Worm (Caenorhabditis elegans) whole organism, young adult: ENCODE data around the gene R04F11.2.

Source experiments
- B0336.3 ChIP-seq: fragments of 200-800 bp; sonication (Bioruptor generic); IDR thresholded peaks from 2 replicates; pipeline ENCODE4 v1.3.6; 2022; ENCODE audit warnings: missing genetic modification characterization, missing compliant biosample characterization
- C06A6.2 ChIP-seq: fragments of 200-800 bp; sonication (Bioruptor generic); conservative IDR thresholded peaks from 2 replicates; pipeline ENCODE4 v1.3.6; 2022; ENCODE audit warnings: missing genetic modification characterization, missing compliant biosample characterization
- D2030.7 ChIP-seq: fragments of 200-800 bp; sonication (Bioruptor generic); IDR thresholded peaks from 2 replicates; pipeline ENCODE4 v1.3.6; 2022; ENCODE audit warnings: missing genetic modification reagents, missing genetic modification characterization, missing compliant biosample characterization
- F33H1.4 ChIP-seq: fragments of 200-800 bp; sonication (Bioruptor generic); IDR thresholded peaks from 2 replicates; pipeline ENCODE4 v1.3.6; 2022; ENCODE audit warnings: missing genetic modification reagents, missing genetic modification characterization, missing compliant biosample characterization
- F49E8.2 ChIP-seq: sonication (generic microtip); optimal IDR thresholded peaks from 3 replicates; lab custom pipeline; 2017; ENCODE audit warnings: missing genetic modification characterization, mild to moderate bottlenecking, missing compliant biosample characterization, antibody characterized with exemption, moderate library complexity; ENCODE audit not compliant: insufficient read depth
- F57C9.4 ChIP-seq: sonication (generic microtip); optimal IDR thresholded peaks from 2 replicates; lab custom pipeline; 2017; ENCODE audit warnings: mild to moderate bottlenecking, missing genetic modification characterization, missing compliant biosample characterization
- K11D2.4 ChIP-seq: fragments of 200-800 bp; sonication (Bioruptor generic); IDR thresholded peaks from 2 replicates; pipeline ENCODE4 v1.3.6; 2022; ENCODE audit warnings: missing genetic modification reagents, missing genetic modification characterization, missing compliant biosample characterization
- T26A5.8 ChIP-seq: sonication (generic microtip); optimal IDR thresholded peaks from 2 replicates; lab custom pipeline; 2016; ENCODE audit warnings: missing genetic modification characterization, missing compliant biosample characterization
- Y67H2A.10 ChIP-seq: fragments of 200-800 bp; sonication (Bioruptor generic); conservative IDR thresholded peaks from 2 replicates; pipeline ENCODE4 v1.3.6; 2022; ENCODE audit warnings: missing genetic modification reagents, missing genetic modification characterization, missing compliant biosample characterization
- Y79H2A.3 ChIP-seq: fragments of 200-800 bp; sonication (Bioruptor generic); conservative IDR thresholded peaks from 2 replicates; pipeline ENCODE4 v1.3.6; 2022; ENCODE audit warnings: missing genetic modification reagents, missing genetic modification characterization, missing compliant biosample characterization
- ZK185.1 ChIP-seq: sonication (generic microtip); optimal IDR thresholded peaks from 2 replicates; lab custom pipeline; 2016; ENCODE audit warnings: mild to moderate bottlenecking, missing genetic modification characterization, missing compliant biosample characterization; ENCODE audit not compliant: poor library complexity, severe bottlenecking
- aptf-3 ChIP-seq: fragments of 200-800 bp; sonication (Bioruptor generic); IDR thresholded peaks from 2 replicates; pipeline ENCODE4 v1.3.6; 2022; ENCODE audit warnings: missing genetic modification characterization, missing compliant biosample characterization
- athp-1 ChIP-seq: sonication (generic microtip); optimal IDR thresholded peaks from 2 replicates; lab custom pipeline; 2017; ENCODE audit warnings: mild to moderate bottlenecking, missing genetic modification characterization, missing compliant biosample characterization
- bed-2 ChIP-seq: fragments of 200-800 bp; sonication (Bioruptor generic); IDR thresholded peaks from 2 replicates; pipeline ENCODE4 v1.3.6; 2022; ENCODE audit warnings: missing genetic modification reagents, missing genetic modification characterization, missing compliant biosample characterization
- ceh-100 ChIP-seq: fragments of 200-800 bp; sonication (Bioruptor generic); IDR thresholded peaks from 2 replicates; pipeline ENCODE4 v1.3.6; 2022; ENCODE audit warnings: missing genetic modification reagents, missing genetic modification characterization, missing compliant biosample characterization
- ceh-91 ChIP-seq: fragments of 200-800 bp; sonication (Bioruptor generic); IDR thresholded peaks from 2 replicates; pipeline ENCODE4 v1.3.6; 2022; ENCODE audit warnings: missing genetic modification reagents, missing genetic modification characterization, missing compliant biosample characterization
- chd-7 ChIP-seq: sonication (generic microtip); optimal IDR thresholded peaks from 2 replicates; lab custom pipeline; 2016; ENCODE audit warnings: mild to moderate bottlenecking, missing genetic modification characterization, moderate library complexity, missing compliant biosample characterization
- dox-1 ChIP-seq: fragments of 200-800 bp; sonication (Bioruptor generic); IDR thresholded peaks from 2 replicates; pipeline ENCODE4 v1.3.6; 2022; ENCODE audit warnings: missing genetic modification reagents, missing genetic modification characterization, missing compliant biosample characterization
- egrh-3 ChIP-seq: fragments of 200-800 bp; sonication (Bioruptor generic); IDR thresholded peaks from 2 replicates; pipeline ENCODE4 v1.3.6; 2022; ENCODE audit warnings: missing genetic modification reagents, missing genetic modification characterization, missing compliant biosample characterization
- ekl-4 ChIP-seq: fragments of 200-800 bp; sonication (Bioruptor generic); IDR thresholded peaks from 2 replicates; pipeline ENCODE4 v1.3.6; 2022; ENCODE audit warnings: missing genetic modification reagents, missing genetic modification characterization, missing compliant biosample characterization
- hmg-1.2 ChIP-seq: fragments of 200-800 bp; sonication (Bioruptor generic); IDR thresholded peaks from 2 replicates; pipeline ENCODE4 v1.3.6; 2022; ENCODE audit warnings: missing genetic modification reagents, missing genetic modification characterization, missing compliant biosample characterization
- let-526 ChIP-seq: fragments of 200-800 bp; sonication (Bioruptor generic); IDR thresholded peaks from 2 replicates; pipeline ENCODE4 v1.3.6; 2022; ENCODE audit warnings: missing genetic modification reagents, missing genetic modification characterization, missing compliant biosample characterization
- lin-26 ChIP-seq: fragments of 200-800 bp; sonication (Bioruptor generic); IDR thresholded peaks from 2 replicates; pipeline ENCODE4 v1.3.6; 2022; ENCODE audit warnings: missing genetic modification reagents, missing genetic modification characterization, missing compliant biosample characterization
- lin-54 ChIP-seq: fragments of 200-800 bp; sonication (Bioruptor generic); optimal IDR thresholded peaks from 2 replicates; lab custom pipeline; 2018; ENCODE audit warnings: mild to moderate bottlenecking, missing genetic modification characterization, missing compliant biosample characterization
- lsy-27 ChIP-seq: sonication (generic microtip); optimal IDR thresholded peaks from 2 replicates; lab custom pipeline; 2017; ENCODE audit warnings: missing genetic modification characterization, mild to moderate bottlenecking, missing compliant biosample characterization, antibody characterized with exemption, missing genotype, borderline replicate concordance; ENCODE audit not compliant: insufficient read depth
- madf-8 ChIP-seq: fragments of 200-800 bp; sonication (Bioruptor generic); conservative IDR thresholded peaks from 2 replicates; pipeline ENCODE4 v1.3.6; 2022; ENCODE audit warnings: missing genetic modification reagents, missing genetic modification characterization, missing compliant biosample characterization
- mxl-1 ChIP-seq: sonication (generic microtip); optimal IDR thresholded peaks from 2 replicates; lab custom pipeline; 2016; ENCODE audit warnings: missing genetic modification characterization, missing compliant biosample characterization
- nfya-1 ChIP-seq: sonication (generic microtip); optimal IDR thresholded peaks from 2 replicates; lab custom pipeline; 2017; ENCODE audit warnings: antibody characterized with exemption, missing compliant biosample characterization, missing genetic modification characterization, borderline replicate concordance; ENCODE audit not compliant: insufficient read depth
- nfya-2 ChIP-seq: fragments of 200-800 bp; sonication (Bioruptor generic); IDR thresholded peaks from 2 replicates; pipeline ENCODE4 v1.3.6; 2022; ENCODE audit warnings: missing genetic modification reagents, missing genetic modification characterization, missing compliant biosample characterization
- nhr-120 ChIP-seq: fragments of 200-800 bp; sonication (Bioruptor generic); IDR thresholded peaks from 2 replicates; pipeline ENCODE4 v1.3.6; 2022; ENCODE audit warnings: missing genetic modification characterization, missing compliant biosample characterization
- nhr-80 ChIP-seq: sonication (generic microtip); optimal IDR thresholded peaks from 2 replicates; lab custom pipeline; 2016; ENCODE audit warnings: missing genetic modification characterization, missing compliant biosample characterization
- nhr-90 ChIP-seq: sonication (generic microtip); optimal IDR thresholded peaks from 2 replicates; lab custom pipeline; 2016; ENCODE audit warnings: missing genotype, mild to moderate bottlenecking, missing genetic modification characterization, missing compliant biosample characterization
- sea-2 ChIP-seq: fragments of 200-800 bp; sonication (Bioruptor generic); IDR thresholded peaks from 2 replicates; pipeline ENCODE4 v1.3.6; 2022; ENCODE audit warnings: missing genetic modification characterization, missing compliant biosample characterization
- snpc-1.1 ChIP-seq: sonication (generic microtip); optimal IDR thresholded peaks from 2 replicates; lab custom pipeline; 2017; ENCODE audit warnings: missing genetic modification characterization, mild to moderate bottlenecking, missing compliant biosample characterization, antibody characterized with exemption, moderate library complexity, missing genotype, missing genetic modification reagents; ENCODE audit not compliant: insufficient read depth
- sptf-2 ChIP-seq: fragments of 200-800 bp; sonication (Bioruptor generic); optimal IDR thresholded peaks from 2 replicates; lab custom pipeline; 2018; ENCODE audit warnings: mild to moderate bottlenecking, missing genetic modification characterization, missing compliant biosample characterization
- tbx-9 ChIP-seq: sonication (generic microtip); optimal IDR thresholded peaks from 2 replicates; lab custom pipeline; 2016; ENCODE audit warnings: borderline replicate concordance, missing genetic modification characterization, inconsistent platforms, missing compliant biosample characterization
- tlf-1 ChIP-seq: fragments of 200-800 bp; sonication (Bioruptor generic); optimal IDR thresholded peaks from 2 replicates; lab custom pipeline; 2018; ENCODE audit warnings: mild to moderate bottlenecking, missing genetic modification characterization, missing compliant biosample characterization
- zfh-2 ChIP-seq: fragments of 200-800 bp; sonication (Bioruptor generic); conservative IDR thresholded peaks from 2 replicates; pipeline ENCODE4 v1.3.6; 2022; ENCODE audit warnings: missing genetic modification reagents, missing genetic modification characterization, missing compliant biosample characterization
- ztf-26 ChIP-seq: sonication (generic microtip); optimal IDR thresholded peaks from 2 replicates; lab custom pipeline; 2017; ENCODE audit warnings: missing genetic modification characterization, missing compliant biosample characterization
- ztf-3 ChIP-seq: fragments of 200-800 bp; sonication (Bioruptor generic); optimal IDR thresholded peaks from 2 replicates; lab custom pipeline; 2018; ENCODE audit warnings: mild to moderate bottlenecking, missing genetic modification characterization, missing compliant biosample characterization

Gene R04F11.2

DNA sequence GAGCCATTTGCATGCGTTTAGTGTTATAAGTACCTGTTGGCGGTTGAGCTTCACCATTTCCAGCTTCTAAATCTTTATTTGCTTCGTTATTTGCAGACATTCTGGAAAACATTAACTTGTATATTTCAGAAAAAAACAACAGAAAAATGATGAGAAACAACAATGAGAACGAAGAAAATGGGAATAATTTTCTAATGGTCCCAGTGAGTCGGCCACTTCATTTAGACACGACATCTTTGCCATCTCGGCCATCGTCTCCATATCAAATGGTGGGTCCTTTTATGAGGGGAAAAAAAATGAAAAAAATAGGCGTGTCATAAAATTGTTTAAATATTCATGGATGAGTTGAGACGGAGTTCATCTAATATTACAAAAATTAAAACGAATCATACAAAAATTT, 27.6 kb downstream of the R04F11.2 start, which contains the start of gene snb-2:
snb-2 (minus strand) TSS at position 101 of the 400 bp plus-strand sequence.
- no peak for TF ChIP-seq tlf-1 (GFP tag; lab: Kevin White, UChicago)
- TF ChIP-seq C06A6.2 (GFP tag; lab: Robert Waterston, UW) = no peak
- TF ChIP-seq ekl-4 (GFP tag; lab: Robert Waterston, UW) = no peak
- TF ChIP-seq ceh-100 (GFP tag; lab: Robert Waterston, UW) = no peak
- no peak for TF ChIP-seq madf-8
- TF ChIP-seq ztf-26 (tag; lab: Kevin White, UChicago) = no peak
- TF ChIP-seq nhr-90 (tag; lab: Kevin White, UChicago) = no peak
- no peak for TF ChIP-seq athp-1 (tag; lab: Kevin White, UChicago)
- TF ChIP-seq egrh-3 (GFP tag; lab: Robert Waterston, UW) = no peak
- no peak for TF ChIP-seq nfya-1 (tag; lab: Kevin White, UChicago)

ce11 chrV:12347854-12348253, 29.7 kb downstream of the R04F11.2 start:
- TF ChIP-seq snpc-1.1 (tag; lab: Kevin White, UChicago) = no peak
- TF ChIP-seq nhr-80 (tag; lab: Kevin White, UChicago) = peak; percentile 37
- TF ChIP-seq lsy-27 (tag; lab: Kevin White, UChicago) = no peak

ce11 chrV:12349365-12349764, 31.2 kb downstream of the R04F11.2 start:
- TF ChIP-seq Y67H2A.10 (GFP tag; lab: Robert Waterston, UW) (no peak), tbx-9 (tag; lab: Kevin White, UChicago) (no peak), F57C9.4 (tag; lab: Kevin White, UChicago) (no peak), sptf-2 (GFP tag; lab: Kevin White, UChicago) (no peak), ZK185.1 (tag; lab: Kevin White, UChicago) (no peak), T26A5.8 (tag; lab: Kevin White, UChicago) (no peak), F33H1.4 (no peak), nhr-120 (no peak), zfh-2 (no peak)

ce11 chrV:12351842-12352241, 33.7 kb downstream of the R04F11.2 start:
- 0 out of 2 replicates have a peak, but pooled peaks have one; percentile 12 for TF ChIP-seq lin-26
- TF ChIP-seq ceh-91 (GFP tag; lab: Robert Waterston, UW) = no peak

ce11 chrV:12352445-12352844, 34.3 kb downstream of the R04F11.2 start, which contains the start of gene sqt-3:
Gene sqt-3, plus strand, starts transcription at chrV:12352745.
- TF ChIP-seq C06A6.2 (GFP tag; lab: Robert Waterston, UW) (no peak), chd-7 (tag; lab: Kevin White, UChicago) (no peak), aptf-3 (GFP tag; lab: Robert Waterston, UW) (no peak), nfya-2 (GFP tag; lab: Robert Waterston, UW) (no peak), B0336.3 (no peak), lin-54 (GFP tag; lab: Kevin White, UChicago) (no peak), F49E8.2 (tag; lab: Kevin White, UChicago) (no peak), Y79H2A.3 (no peak), K11D2.4 (GFP tag; lab: Robert Waterston, UW) (no peak), dox-1 (no peak), let-526 (GFP tag; lab: Robert Waterston, UW) (no peak), mxl-1 (no peak), hmg-1.2 (no peak), athp-1 (tag; lab: Kevin White, UChicago) (no peak), ztf-3 (GFP tag; lab: Kevin White, UChicago) (no peak), D2030.7 (GFP tag; lab: Robert Waterston, UW) (no peak), sea-2 (GFP tag; lab: Robert Waterston, UW) (no peak), ceh-100 (GFP tag; lab: Robert Waterston, UW) (no peak), bed-2 (GFP tag; lab: Robert Waterston, UW) (no peak)
- TF ChIP-seq, all 124 proteins: peak for 0
